Worm (Caenorhabditis elegans) whole organism, late embryonic: ENCODE data around the gene Y22F5A.11.

Experiments
- K02D7.2 ChIP-seq: sonication (generic microtip); optimal IDR thresholded peaks from 2 replicates; lab custom pipeline; 2017; ENCODE audit warnings: mild to moderate bottlenecking, missing genetic modification characterization, missing compliant biosample characterization
- ahr-1 ChIP-seq: sonication (generic microtip); optimal IDR thresholded peaks from 2 replicates; lab custom pipeline; 2016; ENCODE audit warnings: missing genetic modification characterization, missing compliant biosample characterization
- che-1 ChIP-seq: sonication (generic microtip); optimal IDR thresholded peaks from 2 replicates; lab custom pipeline; 2016; ENCODE audit warnings: mild to moderate bottlenecking, missing genetic modification characterization, missing compliant biosample characterization
- dmd-4 ChIP-seq: sonication (generic microtip); optimal IDR thresholded peaks from 2 replicates; lab custom pipeline; 2016; ENCODE audit warnings: borderline replicate concordance, missing genetic modification characterization, missing compliant biosample characterization
- ets-4 ChIP-seq: sonication (generic microtip); optimal IDR thresholded peaks from 2 replicates; lab custom pipeline; 2016; ENCODE audit warnings: missing genetic modification characterization, missing compliant biosample characterization
- fkh-10 ChIP-seq: fragments of 150-350 bp; optimal IDR thresholded peaks from 2 replicates; lab custom pipeline; 2014; ENCODE audit warnings: missing biosample characterization, missing genetic modification reagents, missing genetic modification characterization
- fkh-6 ChIP-seq: sonication (generic microtip); optimal IDR thresholded peaks from 2 replicates; lab custom pipeline; 2016; ENCODE audit warnings: missing genetic modification characterization, missing compliant biosample characterization
- gmeb-2 ChIP-seq: sonication (generic microtip); optimal IDR thresholded peaks from 2 replicates; lab custom pipeline; 2016; ENCODE audit warnings: missing genetic modification characterization, inconsistent platforms, missing compliant biosample characterization
- pha-4 ChIP-seq: fragments of 150-350 bp; optimal IDR thresholded peaks from 2 replicates; lab custom pipeline; 2018; ENCODE audit warnings: missing biosample characterization, missing genetic modification reagents, missing genetic modification characterization

- TF ChIP-seq K02D7.2 (tag; lab: Kevin White, UChicago) (no peak), gmeb-2 (tag; lab: Kevin White, UChicago) (no peak), che-1 (no peak), dmd-4 (tag; lab: Kevin White, UChicago) (no peak), fkh-10 (GFP tag; lab: Kevin White, UChicago) (no peak), fkh-6 (tag; lab: Kevin White, UChicago) (no peak), ets-4 (tag; lab: Kevin White, UChicago) (no peak), ahr-1 (tag; lab: Kevin White, UChicago) (no peak), pha-4 (tag; lab: Kevin White, UChicago) (no peak)
These were observed at the start of gene Y22F5A.11 for ce11 chrV:10275619-10276018.
